Worm (Caenorhabditis elegans) whole organism, L4/young adult: ENCODE measurements around the gene Y43F8B.15.

Source experiments
- dao-5 ChIP-seq: sonication (generic microtip); optimal IDR thresholded peaks from 2 replicates; lab custom pipeline; 2016; ENCODE audit warnings: missing genotype, missing genetic modification characterization, moderate library complexity, missing compliant biosample characterization
- him-1 ChIP-seq: sonication (generic microtip); optimal IDR thresholded peaks from 2 replicates; lab custom pipeline; 2016; ENCODE audit warnings: missing genotype, missing genetic modification reagents, missing genetic modification characterization, missing compliant biosample characterization

DNA sequence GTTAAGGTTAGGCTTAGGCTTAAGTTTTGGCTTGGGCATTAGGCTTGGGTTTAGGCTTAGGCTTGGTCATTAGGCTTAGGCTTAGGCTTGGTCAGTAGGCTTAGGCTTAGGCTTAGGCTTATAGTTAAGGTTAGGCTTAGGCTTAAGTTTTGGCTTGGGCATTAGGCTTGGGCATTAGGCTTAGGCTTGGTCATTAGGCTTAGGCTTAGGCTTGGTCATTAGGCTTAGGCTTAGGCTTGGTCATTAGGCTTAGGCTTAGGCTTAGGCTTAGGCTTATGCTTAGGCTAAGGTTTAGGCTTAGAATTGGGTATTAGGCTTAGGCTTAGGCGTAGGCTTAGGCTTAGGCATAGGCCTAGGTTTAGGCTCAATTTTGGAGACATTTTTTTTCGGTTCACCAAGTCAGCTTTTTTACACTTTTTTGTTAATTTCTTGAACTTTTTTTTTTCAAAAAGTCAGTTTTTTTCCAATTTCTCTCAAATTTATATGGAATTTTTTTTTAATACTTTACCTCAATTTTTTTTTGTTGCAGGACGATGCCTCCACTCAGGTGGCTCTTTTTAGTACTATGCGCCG is 40.7 kb upstream of the Y43F8B.15 start, which contains the start of gene Y43F8B.3:
- TF ChIP-seq him-1 (tag; lab: Kevin White, UChicago) (no peak), dao-5 (tag; lab: Kevin White, UChicago) (no peak)
